Worm (Caenorhabditis elegans) whole organism, L2 larva: Measurements from ENCODE around the gene R01H2.8.

Experiments used
- C34F6.9 ChIP-seq: fragments of 150-350 bp; optimal IDR thresholded peaks from 2 replicates; lab custom pipeline; 2014; ENCODE audit warnings: missing biosample characterization, missing genetic modification characterization
- F13H6.1 ChIP-seq: sonication (generic microtip); optimal IDR thresholded peaks from 2 replicates; lab custom pipeline; 2016; ENCODE audit warnings: missing genetic modification characterization, missing compliant biosample characterization
- R02D3.7 ChIP-seq: fragments of 150-350 bp; optimal IDR thresholded peaks from 2 replicates; lab custom pipeline; 2014; ENCODE audit warnings: missing biosample characterization, missing genetic modification characterization
- Y55F3AM.14 ChIP-seq: fragments of 200-800 bp; sonication (Bioruptor generic); optimal IDR thresholded peaks from 2 replicates; lab custom pipeline; 2018; ENCODE audit warnings: mild to moderate bottlenecking, missing genetic modification characterization, missing compliant biosample characterization
- ZK546.5 ChIP-seq: sonication (generic microtip); optimal IDR thresholded peaks from 2 replicates; lab custom pipeline; 2017; ENCODE audit warnings: missing biosample characterization, missing genetic modification characterization
- alr-1 ChIP-seq: fragments of 150-350 bp; optimal IDR thresholded peaks from 2 replicates; lab custom pipeline; 2014; ENCODE audit warnings: missing biosample characterization, missing genetic modification characterization
- aly-2 ChIP-seq: fragments of 150-350 bp; optimal IDR thresholded peaks from 2 replicates; lab custom pipeline; 2014; ENCODE audit warnings: missing biosample characterization, missing genetic modification characterization
- ama-1 ChIP-seq: fragments of 150-350 bp; optimal IDR thresholded peaks from 2 replicates; lab custom pipeline; 2018; ENCODE audit warnings: inconsistent platforms
- blmp-1 ChIP-seq: sonication (generic microtip); optimal IDR thresholded peaks from 2 replicates; lab custom pipeline; 2017; ENCODE audit warnings: missing genetic modification characterization, mild to moderate bottlenecking, missing compliant biosample characterization, antibody characterized with exemption, moderate library complexity; ENCODE audit not compliant: insufficient read depth
- ceh-16 ChIP-seq: fragments of 150-350 bp; optimal IDR thresholded peaks from 2 replicates; lab custom pipeline; 2014; ENCODE audit warnings: missing biosample characterization, missing genetic modification characterization
- ceh-82 ChIP-seq: fragments of 150-350 bp; optimal IDR thresholded peaks from 2 replicates; lab custom pipeline; 2014; ENCODE audit warnings: missing biosample characterization, missing genetic modification characterization
- crh-2 ChIP-seq: sonication (generic microtip); optimal IDR thresholded peaks from 2 replicates; lab custom pipeline; 2017; ENCODE audit warnings: missing biosample characterization, missing genetic modification characterization
- dmd-4 ChIP-seq: sonication (generic microtip); optimal IDR thresholded peaks from 2 replicates; lab custom pipeline; 2017; ENCODE audit warnings: missing biosample characterization, missing genetic modification characterization
- egl-27 ChIP-seq: sonication (generic microtip); optimal IDR thresholded peaks from 3 replicates; lab custom pipeline; 2017; ENCODE audit warnings: missing biosample characterization, missing genetic modification reagents, missing genetic modification characterization
- elt-1 ChIP-seq: fragments of 150-350 bp; optimal IDR thresholded peaks from 2 replicates; lab custom pipeline; 2014; ENCODE audit warnings: missing biosample characterization, missing genetic modification characterization
- elt-3 ChIP-seq: sonication (generic microtip); optimal IDR thresholded peaks from 2 replicates; lab custom pipeline; 2017; ENCODE audit warnings: missing biosample characterization, missing genetic modification characterization
- fos-1 ChIP-seq: fragments of 150-350 bp; optimal IDR thresholded peaks from 2 replicates; lab custom pipeline; 2014; ENCODE audit warnings: missing biosample characterization, missing genetic modification characterization
- gmeb-1 ChIP-seq: fragments of 150-350 bp; optimal IDR thresholded peaks from 2 replicates; lab custom pipeline; 2014; ENCODE audit warnings: missing biosample characterization, missing genetic modification characterization
- lin-11 ChIP-seq: fragments of 150-350 bp; sonication (generic microtip); optimal IDR thresholded peaks from 2 replicates; lab custom pipeline; 2014; ENCODE audit warnings: missing biosample characterization, missing genetic modification characterization, inconsistent platforms, mixed read lengths
- lin-13 ChIP-seq: fragments of 150-350 bp; optimal IDR thresholded peaks from 2 replicates; lab custom pipeline; 2014; ENCODE audit warnings: missing biosample characterization, missing genetic modification reagents, missing genetic modification characterization
- lin-39 ChIP-seq: fragments of 150-350 bp; optimal IDR thresholded peaks from 2 replicates; lab custom pipeline; 2014; ENCODE audit warnings: missing biosample characterization, missing genetic modification reagents, missing genetic modification characterization
- lsy-2 ChIP-seq, 2 experiments: fragments of 150-350 bp in 1 of 2; sonication (generic microtip) in 1 of 2; optimal IDR thresholded peaks; 2 replicates each; lab custom pipeline; 2014 to 2017; ENCODE audit warnings: missing biosample characterization in 2 of 2, missing genetic modification characterization in 2 of 2
- mab-5 ChIP-seq: fragments of 150-350 bp; optimal IDR thresholded peaks from 2 replicates; lab custom pipeline; 2014; ENCODE audit warnings: missing biosample characterization, missing genetic modification characterization
- mbf-1 ChIP-seq: sonication (generic microtip); optimal IDR thresholded peaks from 2 replicates; lab custom pipeline; 2017; ENCODE audit warnings: missing biosample characterization, missing genetic modification characterization
- mdl-1 ChIP-seq, 2 experiments: fragments of 150-350 bp in 1 of 2; sonication (generic microtip) in 1 of 2; optimal IDR thresholded peaks; 2 replicates each; lab custom pipeline; 2017; ENCODE audit warnings: missing biosample characterization in 2 of 2, missing genetic modification characterization in 2 of 2
- nhr-10 ChIP-seq: sonication (generic microtip); optimal IDR thresholded peaks from 2 replicates; lab custom pipeline; 2017; ENCODE audit warnings: missing biosample characterization, missing genetic modification characterization
- nhr-11 ChIP-seq: fragments of 150-350 bp; optimal IDR thresholded peaks from 2 replicates; lab custom pipeline; 2014; ENCODE audit warnings: missing biosample characterization, missing genetic modification characterization
- nhr-12 ChIP-seq: fragments of 150-350 bp; optimal IDR thresholded peaks from 2 replicates; lab custom pipeline; 2014; ENCODE audit warnings: missing biosample characterization, missing genetic modification characterization
- nhr-129 ChIP-seq: fragments of 150-350 bp; optimal IDR thresholded peaks from 2 replicates; lab custom pipeline; 2014; ENCODE audit warnings: missing biosample characterization, missing genetic modification characterization
- nhr-21 ChIP-seq: fragments of 150-350 bp; optimal IDR thresholded peaks from 2 replicates; lab custom pipeline; 2014; ENCODE audit warnings: missing biosample characterization, missing genetic modification characterization
- nhr-23 ChIP-seq: fragments of 150-350 bp; optimal IDR thresholded peaks from 2 replicates; lab custom pipeline; 2014; ENCODE audit warnings: missing biosample characterization, missing genetic modification reagents, missing genetic modification characterization
- nhr-237 ChIP-seq: fragments of 150-350 bp; optimal IDR thresholded peaks from 2 replicates; lab custom pipeline; 2014; ENCODE audit warnings: missing biosample characterization, missing genetic modification characterization
- nhr-25 ChIP-seq: fragments of 150-350 bp; sonication (generic microtip); optimal IDR thresholded peaks from 3 replicates; lab custom pipeline; 2014; ENCODE audit warnings: missing biosample characterization, missing genetic modification characterization
- nhr-6 ChIP-seq: fragments of 150-350 bp; optimal IDR thresholded peaks from 2 replicates; lab custom pipeline; 2014; ENCODE audit warnings: missing biosample characterization, missing genetic modification characterization
- nhr-77 ChIP-seq: fragments of 150-350 bp; optimal IDR thresholded peaks from 2 replicates; lab custom pipeline; 2014; ENCODE audit warnings: missing biosample characterization, missing genetic modification characterization
- peb-1 ChIP-seq: fragments of 150-350 bp; optimal IDR thresholded peaks from 2 replicates; lab custom pipeline; 2014; ENCODE audit warnings: missing biosample characterization, missing genetic modification characterization
- sem-4 ChIP-seq: fragments of 150-350 bp; optimal IDR thresholded peaks from 2 replicates; lab custom pipeline; 2014; ENCODE audit warnings: missing biosample characterization, missing genetic modification reagents, missing genetic modification characterization
- skn-1 ChIP-seq: sonication (generic microtip); optimal IDR thresholded peaks from 2 replicates; lab custom pipeline; 2017; ENCODE audit warnings: missing biosample characterization, missing genetic modification characterization
- sma-3 ChIP-seq: sonication (generic microtip); optimal IDR thresholded peaks from 2 replicates; lab custom pipeline; 2016; ENCODE audit warnings: missing genetic modification reagents, missing genetic modification characterization, missing compliant biosample characterization
- sma-9 ChIP-seq, 2 experiments: fragments of 150-350 bp in 1 of 2; sonication (generic microtip) in 1 of 2; optimal IDR thresholded peaks; 2 replicates each; lab custom pipeline; 2014 to 2016; ENCODE audit warnings: missing genetic modification characterization in 2 of 2, mild to moderate bottlenecking in 1 of 2, missing biosample characterization in 1 of 2, missing compliant biosample characterization in 1 of 2, missing genetic modification reagents in 1 of 2, moderate library complexity in 1 of 2
- snpc-4 ChIP-seq: fragments of 150-350 bp; optimal IDR thresholded peaks from 2 replicates; lab custom pipeline; 2014; ENCODE audit warnings: missing biosample characterization, missing genetic modification characterization
- unc-39 ChIP-seq: fragments of 150-350 bp; optimal IDR thresholded peaks from 2 replicates; lab custom pipeline; 2014; ENCODE audit warnings: missing biosample characterization, missing genetic modification characterization
- unc-55 ChIP-seq: fragments of 150-350 bp; sonication (generic microtip); optimal IDR thresholded peaks from 3 replicates; lab custom pipeline; 2014; ENCODE audit warnings: missing biosample characterization, missing genetic modification reagents, missing genetic modification characterization
- unc-62 ChIP-seq: fragments of 150-350 bp; optimal IDR thresholded peaks from 2 replicates; lab custom pipeline; 2014; ENCODE audit warnings: missing biosample characterization, missing genetic modification reagents, missing genetic modification characterization
- zag-1 ChIP-seq: fragments of 150-350 bp; optimal IDR thresholded peaks from 2 replicates; lab custom pipeline; 2014; ENCODE audit warnings: missing biosample characterization, missing genetic modification characterization
- ztf-1 ChIP-seq: fragments of 200-800 bp; sonication (Bioruptor generic); conservative IDR thresholded peaks from 2 replicates; pipeline ENCODE4 v1.3.6; 2022; ENCODE audit warnings: missing genetic modification characterization, missing compliant biosample characterization
- ztf-11 ChIP-seq: sonication (generic microtip); optimal IDR thresholded peaks from 2 replicates; lab custom pipeline; 2017; ENCODE audit warnings: missing biosample characterization, missing genetic modification characterization
- ztf-4 ChIP-seq: fragments of 150-350 bp; optimal IDR thresholded peaks from 2 replicates; lab custom pipeline; 2014; ENCODE audit warnings: missing biosample characterization, missing genetic modification characterization

R01H2.8 gene

ce11 chrIII:7087691-7088323 is 18.9 kb downstream of the R01H2.8 start, which contains the start of gene fubl-2:
TSS of gene fubl-2 (minus strand) at chrIII:7087741.
- TF ChIP-seq aly-2 (tag; lab: Kevin White, UChicago) (no peak), elt-3 (tag; lab: Kevin White, UChicago) (no peak), elt-1 (tag; lab: Kevin White, UChicago) (no peak), C34F6.9 (tag; lab: Kevin White, UChicago) (peak; percentile 66), lin-39 (tag; lab: Kevin White, UChicago) (no peak), nhr-6 (tag; lab: Kevin White, UChicago) (no peak), unc-62 (GFP tag; lab: Kevin White, UChicago) (no peak), nhr-25 (no peak), lin-11 (peak; percentile 29), ztf-11 (tag; lab: Kevin White, UChicago) (no peak), sma-9 (GFP tag; optimal IDR thresholded peaks at IDR 0.05; lab: Kevin White, UChicago) (peak; percentile 66), sma-9 (tag; optimal IDR thresholded peaks at IDR 0.05; lab: Kevin White, UChicago) (no peak), gmeb-1 (tag; lab: Kevin White, UChicago) (peak; percentile 65), ama-1 (lab: Kevin White, UChicago) (no peak), egl-27 (tag; lab: Kevin White, UChicago) (peak; percentile 66), ztf-4 (tag; lab: Kevin White, UChicago) (no peak), dmd-4 (tag; lab: Kevin White, UChicago) (no peak), peb-1 (tag; lab: Kevin White, UChicago) (no peak), lsy-2 (tag; optimal IDR thresholded peaks at IDR 0.05; lab: Kevin White, UChicago) (peak; percentile 22 to 86), nhr-23 (tag; lab: Kevin White, UChicago) (no peak), R02D3.7 (no peak), zag-1 (no peak), ztf-1 (GFP tag; lab: Robert Waterston, UW) (no peak), nhr-129 (peak; percentile 25), blmp-1 (tag; lab: Kevin White, UChicago) (no peak), sma-3 (GFP tag; lab: Kevin White, UChicago) (peak; percentile 84), skn-1 (no peak), nhr-77 (no peak), lin-13 (GFP tag; lab: Kevin White, UChicago) (peak; percentile 76), crh-2 (tag; lab: Kevin White, UChicago) (peak; percentile 59), Y55F3AM.14 (GFP tag; lab: Kevin White, UChicago) (no peak), sem-4 (tag; lab: Kevin White, UChicago) (no peak), ceh-16 (no peak), nhr-11 (tag; lab: Kevin White, UChicago) (no peak), mab-5 (tag; lab: Kevin White, UChicago) (no peak), F13H6.1 (tag; lab: Kevin White, UChicago) (peak; percentile 69), ceh-82 (no peak), mbf-1 (tag; lab: Kevin White, UChicago) (no peak), nhr-21 (tag; lab: Kevin White, UChicago) (peak; percentile 8), ZK546.5 (tag; lab: Kevin White, UChicago) (no peak), nhr-237 (tag; lab: Kevin White, UChicago) (no peak), snpc-4 (tag; lab: Kevin White, UChicago) (no peak), fos-1 (tag; lab: Kevin White, UChicago) (peak; percentile 50), unc-55 (GFP tag; lab: Kevin White, UChicago) (peak; percentile 70), nhr-12 (tag; lab: Kevin White, UChicago) (no peak), nhr-10 (tag; lab: Kevin White, UChicago) (no peak), mdl-1 (tag; optimal IDR thresholded peaks at IDR 0.05; lab: Kevin White, UChicago) (no peak), alr-1 (tag; lab: Kevin White, UChicago) (no peak), unc-39 (tag; lab: Kevin White, UChicago) (no peak)
